Worm (Caenorhabditis elegans): ENCODE measurements around the gene C05C10.2.

- no peak for TF ChIP-seq Y53F4B.3 (GFP tag; IDR thresholded peaks at IDR 0.05)
- TF ChIP-seq F49E8.2 (tag; optimal IDR thresholded peaks at IDR 0.05; ENCODE audit: insufficient read depth), result no peak
- TF ChIP-seq nhr-120 (GFP tag; IDR thresholded peaks at IDR 0.05), result no peak
- no peak for TF ChIP-seq madf-3 (GFP tag; IDR thresholded peaks at IDR 0.05)
- no peak for TF ChIP-seq snpc-4 (GFP tag; optimal IDR thresholded peaks at IDR 0.05)
- no peak for TF ChIP-seq snpc-4 (tag; optimal IDR thresholded peaks at IDR 0.05)
These were observed 54.4 kb downstream of the C05C10.2 start, which contains the start of gene R53.8 for ce11 chrII:9976405-9976804.
